Worm (Caenorhabditis elegans) whole organism, L2 larva: Measurements from ENCODE around the gene ets-9.

Experiments used
- ama-1 ChIP-seq: fragments of 150-350 bp; optimal IDR thresholded peaks from 2 replicates; lab custom pipeline; 2018; ENCODE audit warnings: inconsistent platforms
- blmp-1 ChIP-seq: sonication (generic microtip); optimal IDR thresholded peaks from 2 replicates; lab custom pipeline; 2017; ENCODE audit warnings: missing genetic modification characterization, mild to moderate bottlenecking, missing compliant biosample characterization, antibody characterized with exemption, moderate library complexity; ENCODE audit not compliant: insufficient read depth
- ceh-82 ChIP-seq: fragments of 150-350 bp; optimal IDR thresholded peaks from 2 replicates; lab custom pipeline; 2014; ENCODE audit warnings: missing biosample characterization, missing genetic modification characterization
- lin-13 ChIP-seq: fragments of 150-350 bp; optimal IDR thresholded peaks from 2 replicates; lab custom pipeline; 2014; ENCODE audit warnings: missing biosample characterization, missing genetic modification reagents, missing genetic modification characterization
- lsy-2 ChIP-seq, 2 experiments: fragments of 150-350 bp in 1 of 2; sonication (generic microtip) in 1 of 2; optimal IDR thresholded peaks; 2 replicates each; lab custom pipeline; 2014 to 2017; ENCODE audit warnings: missing biosample characterization in 2 of 2, missing genetic modification characterization in 2 of 2
- nhr-12 ChIP-seq: fragments of 150-350 bp; optimal IDR thresholded peaks from 2 replicates; lab custom pipeline; 2014; ENCODE audit warnings: missing biosample characterization, missing genetic modification characterization
- nhr-21 ChIP-seq: fragments of 150-350 bp; optimal IDR thresholded peaks from 2 replicates; lab custom pipeline; 2014; ENCODE audit warnings: missing biosample characterization, missing genetic modification characterization
- nhr-237 ChIP-seq: fragments of 150-350 bp; optimal IDR thresholded peaks from 2 replicates; lab custom pipeline; 2014; ENCODE audit warnings: missing biosample characterization, missing genetic modification characterization
- nhr-25 ChIP-seq: fragments of 150-350 bp; sonication (generic microtip); optimal IDR thresholded peaks from 3 replicates; lab custom pipeline; 2014; ENCODE audit warnings: missing biosample characterization, missing genetic modification characterization
- nhr-77 ChIP-seq: fragments of 150-350 bp; optimal IDR thresholded peaks from 2 replicates; lab custom pipeline; 2014; ENCODE audit warnings: missing biosample characterization, missing genetic modification characterization
- skn-1 ChIP-seq: sonication (generic microtip); optimal IDR thresholded peaks from 2 replicates; lab custom pipeline; 2017; ENCODE audit warnings: missing biosample characterization, missing genetic modification characterization
- unc-62 ChIP-seq: fragments of 150-350 bp; optimal IDR thresholded peaks from 2 replicates; lab custom pipeline; 2014; ENCODE audit warnings: missing biosample characterization, missing genetic modification reagents, missing genetic modification characterization
- zag-1 ChIP-seq: fragments of 150-350 bp; optimal IDR thresholded peaks from 2 replicates; lab custom pipeline; 2014; ENCODE audit warnings: missing biosample characterization, missing genetic modification characterization

ce11 chrX:4265283-4265907, 14.1 kb upstream of the ets-9 start, which contains the start of gene coel-1:
- TF ChIP-seq nhr-12 (tag; lab: Kevin White, UChicago) (no peak), ceh-82 (tag; lab: Kevin White, UChicago) (no peak), blmp-1 (tag; lab: Kevin White, UChicago) (peak; percentile 57), nhr-21 (no peak), lin-13 (GFP tag; lab: Kevin White, UChicago) (no peak), lsy-2 (tag; optimal IDR thresholded peaks at IDR 0.05; lab: Kevin White, UChicago) (peak in 1 of 2 experiments; percentile 10), skn-1 (tag; lab: Kevin White, UChicago) (no peak), ama-1 (lab: Kevin White, UChicago) (peak; percentile 4), nhr-25 (tag; lab: Kevin White, UChicago) (peak; percentile 64), unc-62 (GFP tag; lab: Kevin White, UChicago) (no peak), nhr-77 (tag; lab: Kevin White, UChicago) (no peak), zag-1 (tag; lab: Kevin White, UChicago) (no peak), nhr-237 (no peak)
